Worm (Caenorhabditis elegans): ENCODE results near the gene sptl-1.

The sptl-1 gene

ce11 chrII:24559-24998 is 26.9 kb upstream of the sptl-1 start, which contains the start of gene enee-1 (continued):
- TF ChIP-seq sdz-12 (GFP tag; optimal IDR thresholded peaks at IDR 0.05) (no peak), Y5F2A.4 (GFP tag; optimal IDR thresholded peaks at IDR 0.05) (peak; percentile 25), hif-1 (tag; optimal IDR thresholded peaks at IDR 0.05) (peak in 1 of 2 experiments; percentile 70), nhr-237 (tag; optimal IDR thresholded peaks at IDR 0.05) (no peak), jun-1 (tag; optimal IDR thresholded peaks at IDR 0.05) (peak; percentile 74), aly-2 (tag; optimal IDR thresholded peaks at IDR 0.05) (no peak), skn-1 (tag; optimal IDR thresholded peaks at IDR 0.05) (no peak), egl-43 (GFP tag; IDR thresholded peaks at IDR 0.05) (no peak), zip-11 (GFP tag; IDR thresholded peaks at IDR 0.05) (no peak), rbr-2 (tag; optimal IDR thresholded peaks at IDR 0.05) (peak; percentile 72), ceh-82 (tag; optimal IDR thresholded peaks at IDR 0.05) (no peak), vab-7 (GFP tag; IDR thresholded peaks at IDR 0.05) (no peak), nhr-41 (GFP tag; IDR thresholded peaks at IDR 0.05) (no peak), nhr-6 (tag; optimal IDR thresholded peaks at IDR 0.05) (peak; percentile 93), nhr-28 (tag; optimal IDR thresholded peaks at IDR 0.05) (peak; percentile 36), spr-1 (tag; optimal IDR thresholded peaks at IDR 0.05) (peak; percentile 83), F49E8.2 (tag; optimal IDR thresholded peaks at IDR 0.05; ENCODE audit: borderline replicate concordance) (no peak), nhr-111 (GFP tag; optimal IDR thresholded peaks at IDR 0.05) (no peak), nhr-11 (tag; optimal IDR thresholded peaks at IDR 0.05) (peak; percentile 75), hmg-1.1 (GFP tag; IDR thresholded peaks at IDR 0.05) (peak; percentile 75), nhr-10 (tag; optimal IDR thresholded peaks at IDR 0.05) (no peak), nhr-25 (tag; optimal IDR thresholded peaks at IDR 0.05; ENCODE audit: borderline replicate concordance, insufficient read depth) (peak; percentile 28), snpc-4 (tag; optimal IDR thresholded peaks at IDR 0.05) (no peak), T20F7.1 (GFP tag; optimal IDR thresholded peaks at IDR 0.05) (peak; percentile 84), mxl-3 (GFP tag; optimal IDR thresholded peaks at IDR 0.05) (peak; percentile 29), set-16 (GFP tag; IDR thresholded peaks at IDR 0.05) (no peak), Y48G9A.11 (GFP tag; IDR thresholded peaks at IDR 0.05) (no peak), ceh-20 (GFP tag; IDR thresholded peaks at IDR 0.05) (no peak), dpl-1 (GFP tag; optimal IDR thresholded peaks at IDR 0.05) (peak; percentile 96), fos-1 (tag; optimal IDR thresholded peaks at IDR 0.05) (no peak), ceh-62 (tag; optimal IDR thresholded peaks at IDR 0.05) (no peak)

ce11 chrII:28283-28682 is 23.2 kb upstream of the sptl-1 start, which contains the start of gene F23F1.4:
Gene F23F1.4 (minus strand): TSS chrII:28423.
- no peak for TF ChIP-seq F26F4.8 (GFP tag; conservative IDR thresholded peaks at IDR 0.05)
- no peak for TF ChIP-seq F37D6.2 (tag; optimal IDR thresholded peaks at IDR 0.05)
- no peak for TF ChIP-seq lin-1 (GFP tag; IDR thresholded peaks at IDR 0.05)
- TF ChIP-seq unc-130 (GFP tag; optimal IDR thresholded peaks at IDR 0.05) = no peak
- TF ChIP-seq hmg-1.1 (GFP tag; IDR thresholded peaks at IDR 0.05) = no peak
- TF ChIP-seq zfp-3 (GFP tag; conservative IDR thresholded peaks at IDR 0.05) = no peak
- no peak for TF ChIP-seq spr-1 (tag; optimal IDR thresholded peaks at IDR 0.05)
- no peak for TF ChIP-seq pha-4 (GFP tag; IDR thresholded peaks at IDR 0.05)
- TF ChIP-seq pha-4 (tag; optimal IDR thresholded peaks at IDR 0.05) = no peak

- TF ChIP-seq aha-1 (tag) (peak; percentile 75), unc-62 (GFP tag; optimal IDR thresholded peaks at IDR 0.05 in 1 of 2) (peak in 1 of 2 experiments; percentile 11), unc-62 (tag; optimal IDR thresholded peaks at IDR 0.05) (no peak), nhr-41 (GFP tag; IDR thresholded peaks at IDR 0.05) (no peak)
These were observed 21.9 kb upstream of the sptl-1 start for ce11 chrII:29578-29977.

All from whole organism, L4 larva.